Worm (Caenorhabditis elegans) whole organism, young adult: ENCODE measurements around the gene T28C12.6.
A peak's percentile ranks its signal among the peaks of the same experiment; 100 is the strongest.

Experiments
- B0035.1 ChIP-seq: sonication (generic microtip); optimal IDR thresholded peaks from 2 replicates; lab custom pipeline; 2016; ENCODE audit warnings: missing genetic modification characterization, mild to moderate bottlenecking, missing compliant biosample characterization, missing genotype, missing genetic modification reagents
- F22D6.2 ChIP-seq: sonication (generic microtip); optimal IDR thresholded peaks from 2 replicates; lab custom pipeline; 2016; ENCODE audit warnings: mild to moderate bottlenecking, missing genetic modification characterization, missing compliant biosample characterization
- F33H1.4 ChIP-seq: fragments of 200-800 bp; sonication (Bioruptor generic); IDR thresholded peaks from 2 replicates; pipeline ENCODE4 v1.3.6; 2022; ENCODE audit warnings: missing genetic modification reagents, missing genetic modification characterization, missing compliant biosample characterization
- F49E8.2 ChIP-seq: sonication (generic microtip); optimal IDR thresholded peaks from 3 replicates; lab custom pipeline; 2017; ENCODE audit warnings: missing genetic modification characterization, mild to moderate bottlenecking, missing compliant biosample characterization, antibody characterized with exemption, moderate library complexity; ENCODE audit not compliant: insufficient read depth
- F52B5.7 ChIP-seq: sonication (generic microtip); optimal IDR thresholded peaks from 2 replicates; lab custom pipeline; 2016; ENCODE audit warnings: mild to moderate bottlenecking, missing genetic modification characterization, missing compliant biosample characterization
- F57C9.4 ChIP-seq: sonication (generic microtip); optimal IDR thresholded peaks from 2 replicates; lab custom pipeline; 2017; ENCODE audit warnings: mild to moderate bottlenecking, missing genetic modification characterization, missing compliant biosample characterization
- Y56A3A.18 ChIP-seq: fragments of 200-800 bp; sonication (Bioruptor generic); IDR thresholded peaks from 2 replicates; pipeline ENCODE4 v1.3.6; 2022; ENCODE audit warnings: missing genetic modification reagents, missing genetic modification characterization, missing compliant biosample characterization
- Y67H2A.10 ChIP-seq: fragments of 200-800 bp; sonication (Bioruptor generic); conservative IDR thresholded peaks from 2 replicates; pipeline ENCODE4 v1.3.6; 2022; ENCODE audit warnings: missing genetic modification reagents, missing genetic modification characterization, missing compliant biosample characterization
- Y95B8A.8 ChIP-seq: fragments of 200-800 bp; sonication (Bioruptor generic); IDR thresholded peaks from 2 replicates; pipeline ENCODE4 v1.3.6; 2022; ENCODE audit warnings: missing genetic modification reagents, missing genetic modification characterization, missing compliant biosample characterization
- aptf-2 ChIP-seq: fragments of 200-800 bp; sonication (Bioruptor generic); conservative IDR thresholded peaks from 2 replicates; pipeline ENCODE4 v1.3.6; 2022; ENCODE audit warnings: missing genetic modification reagents, missing genetic modification characterization, missing compliant biosample characterization
- attf-3 ChIP-seq: fragments of 200-800 bp; sonication (Bioruptor generic); conservative IDR thresholded peaks from 2 replicates; pipeline ENCODE4 v1.3.6; 2022; ENCODE audit warnings: missing genetic modification reagents, missing genetic modification characterization, missing compliant biosample characterization
- bed-1 ChIP-seq: fragments of 200-800 bp; sonication (Bioruptor generic); IDR thresholded peaks from 2 replicates; pipeline ENCODE4 v1.3.6; 2022; ENCODE audit warnings: missing genetic modification reagents, missing genetic modification characterization, missing compliant biosample characterization
- bed-2 ChIP-seq: fragments of 200-800 bp; sonication (Bioruptor generic); IDR thresholded peaks from 2 replicates; pipeline ENCODE4 v1.3.6; 2022; ENCODE audit warnings: missing genetic modification reagents, missing genetic modification characterization, missing compliant biosample characterization
- ccch-3 ChIP-seq: fragments of 200-800 bp; sonication (Bioruptor generic); optimal IDR thresholded peaks from 2 replicates; lab custom pipeline; 2018; ENCODE audit warnings: mild to moderate bottlenecking, missing genetic modification characterization, missing compliant biosample characterization
- cebp-1 ChIP-seq, 2 experiments: fragments of 200-800 bp in 1 of 2; sonication (Bioruptor generic) in 1 of 2; sonication (generic microtip) in 1 of 2; IDR thresholded peaks in 1 of 2; optimal IDR thresholded peaks in 1 of 2; 2 replicates each; pipeline versions ENCODE4 v1.3.6 to Lab custom; 2017 to 2022; ENCODE audit warnings: missing compliant biosample characterization in 2 of 2, missing genetic modification characterization in 2 of 2, mild to moderate bottlenecking in 1 of 2, missing genetic modification reagents in 1 of 2, moderate library complexity in 1 of 2
- cebp-2 ChIP-seq: fragments of 200-800 bp; sonication (Bioruptor generic); IDR thresholded peaks from 2 replicates; pipeline ENCODE4 v1.3.6; 2022; ENCODE audit warnings: missing genetic modification characterization, missing compliant biosample characterization
- ceh-100 ChIP-seq: fragments of 200-800 bp; sonication (Bioruptor generic); IDR thresholded peaks from 2 replicates; pipeline ENCODE4 v1.3.6; 2022; ENCODE audit warnings: missing genetic modification reagents, missing genetic modification characterization, missing compliant biosample characterization
- ceh-27 ChIP-seq: fragments of 200-800 bp; sonication (Bioruptor generic); optimal IDR thresholded peaks from 2 replicates; lab custom pipeline; 2018; ENCODE audit warnings: mild to moderate bottlenecking, missing genetic modification characterization, moderate library complexity, missing compliant biosample characterization
- ceh-40 ChIP-seq: fragments of 200-800 bp; sonication (Bioruptor generic); IDR thresholded peaks from 2 replicates; pipeline ENCODE4 v1.3.6; 2022; ENCODE audit warnings: missing genetic modification characterization, missing compliant biosample characterization
- ceh-58 ChIP-seq: fragments of 200-800 bp; sonication (Bioruptor generic); IDR thresholded peaks from 2 replicates; pipeline ENCODE4 v1.3.6; 2022; ENCODE audit warnings: missing genetic modification characterization, missing compliant biosample characterization
- die-1 ChIP-seq: sonication (generic microtip); optimal IDR thresholded peaks from 2 replicates; lab custom pipeline; 2016; ENCODE audit warnings: missing genotype, mild to moderate bottlenecking, missing genetic modification characterization, missing compliant biosample characterization
- egl-18 ChIP-seq: fragments of 200-800 bp; sonication (Bioruptor generic); IDR thresholded peaks from 2 replicates; pipeline ENCODE4 v1.3.6; 2022; ENCODE audit warnings: missing genetic modification reagents, missing genetic modification characterization, missing compliant biosample characterization
- gei-17 ChIP-seq: fragments of 200-800 bp; sonication (Bioruptor generic); optimal IDR thresholded peaks from 2 replicates; lab custom pipeline; 2018; ENCODE audit warnings: mild to moderate bottlenecking, missing genetic modification characterization, missing compliant biosample characterization
- hmg-1.2 ChIP-seq: fragments of 200-800 bp; sonication (Bioruptor generic); IDR thresholded peaks from 2 replicates; pipeline ENCODE4 v1.3.6; 2022; ENCODE audit warnings: missing genetic modification reagents, missing genetic modification characterization, missing compliant biosample characterization
- lin-26 ChIP-seq: fragments of 200-800 bp; sonication (Bioruptor generic); IDR thresholded peaks from 2 replicates; pipeline ENCODE4 v1.3.6; 2022; ENCODE audit warnings: missing genetic modification reagents, missing genetic modification characterization, missing compliant biosample characterization
- lin-35 ChIP-seq, 3 experiments: fragments of 150-350 bp in 2 of 3; sonication (generic microtip) in 1 of 3; optimal IDR thresholded peaks; 2 replicates each; lab custom pipeline; 2014 to 2018; ENCODE audit warnings: missing biosample characterization in 3 of 3, missing genetic modification characterization in 3 of 3, missing genetic modification reagents in 3 of 3
- madf-10 ChIP-seq: sonication (generic microtip); optimal IDR thresholded peaks from 2 replicates; lab custom pipeline; 2016; ENCODE audit warnings: mild to moderate bottlenecking, missing genetic modification characterization, missing compliant biosample characterization
- madf-3 ChIP-seq: fragments of 200-800 bp; sonication (Bioruptor generic); IDR thresholded peaks from 2 replicates; pipeline ENCODE4 v1.3.6; 2022; ENCODE audit warnings: missing genetic modification reagents, missing genetic modification characterization, missing compliant biosample characterization
- nhr-120 ChIP-seq: fragments of 200-800 bp; sonication (Bioruptor generic); IDR thresholded peaks from 2 replicates; pipeline ENCODE4 v1.3.6; 2022; ENCODE audit warnings: missing genetic modification characterization, missing compliant biosample characterization
- nhr-80 ChIP-seq: sonication (generic microtip); optimal IDR thresholded peaks from 2 replicates; lab custom pipeline; 2016; ENCODE audit warnings: missing genetic modification characterization, missing compliant biosample characterization
- nhr-90 ChIP-seq: sonication (generic microtip); optimal IDR thresholded peaks from 2 replicates; lab custom pipeline; 2016; ENCODE audit warnings: missing genotype, mild to moderate bottlenecking, missing genetic modification characterization, missing compliant biosample characterization
- rpc-1 ChIP-seq, 2 experiments: fragments of 150-350 bp in 1 of 2; sonication (generic microtip) in 1 of 2; optimal IDR thresholded peaks; 2 replicates each; lab custom pipeline; 2014 to 2018; ENCODE audit warnings: missing biosample characterization in 1 of 2, missing genetic modification characterization in 1 of 2, missing genetic modification reagents in 1 of 2, missing genotype in 1 of 2
- sdz-38 ChIP-seq: sonication (generic microtip); optimal IDR thresholded peaks from 2 replicates; lab custom pipeline; 2016; ENCODE audit warnings: missing genotype, missing genetic modification characterization, missing compliant biosample characterization
- unc-62 ChIP-seq: fragments of 150-350 bp; optimal IDR thresholded peaks from 2 replicates; lab custom pipeline; 2014; ENCODE audit warnings: missing biosample characterization, missing genetic modification reagents, missing genetic modification characterization
- xnd-1 ChIP-seq: sonication (generic microtip); optimal IDR thresholded peaks from 2 replicates; lab custom pipeline; 2016; ENCODE audit warnings: missing genotype, missing genetic modification reagents, missing genetic modification characterization, missing compliant biosample characterization
- ztf-18 ChIP-seq: sonication (generic microtip); optimal IDR thresholded peaks from 2 replicates; lab custom pipeline; 2016; ENCODE audit warnings: missing genotype, mild to moderate bottlenecking, missing genetic modification characterization, missing compliant biosample characterization
- ztf-22 ChIP-seq: fragments of 200-800 bp; sonication (Bioruptor generic); optimal IDR thresholded peaks from 2 replicates; lab custom pipeline; 2018; ENCODE audit warnings: mild to moderate bottlenecking, missing genetic modification characterization, moderate library complexity, missing compliant biosample characterization
- ztf-26 ChIP-seq: sonication (generic microtip); optimal IDR thresholded peaks from 2 replicates; lab custom pipeline; 2017; ENCODE audit warnings: missing genetic modification characterization, missing compliant biosample characterization
- ztf-3 ChIP-seq: fragments of 200-800 bp; sonication (Bioruptor generic); optimal IDR thresholded peaks from 2 replicates; lab custom pipeline; 2018; ENCODE audit warnings: mild to moderate bottlenecking, missing genetic modification characterization, missing compliant biosample characterization

Gene T28C12.6

ce11 chrV:6350109-6350508 is 14.2 kb upstream of the T28C12.6 start (continued):
- TF ChIP-seq nhr-120 (GFP tag; lab: Robert Waterston, UW) (no peak), madf-10 (peak; percentile 97), die-1 (no peak), ceh-40 (GFP tag; lab: Robert Waterston, UW) (no peak)

ce11 chrV:6349597-6349996 is 13.7 kb upstream of the T28C12.6 start:
- TF ChIP-seq F22D6.2 (no peak), Y56A3A.18 (no peak), rpc-1 (optimal IDR thresholded peaks at IDR 0.05; lab: Kevin White, UChicago) (no peak), rpc-1 (tag; optimal IDR thresholded peaks at IDR 0.05; lab: Kevin White, UChicago) (no peak), F49E8.2 (tag; lab: Kevin White, UChicago) (no peak), nhr-80 (tag; lab: Kevin White, UChicago) (no peak), ztf-22 (GFP tag; lab: Kevin White, UChicago) (no peak), madf-3 (GFP tag; lab: Robert Waterston, UW) (no peak), nhr-90 (tag; lab: Kevin White, UChicago) (no peak), bed-1 (GFP tag; lab: Robert Waterston, UW) (no peak), ztf-3 (GFP tag; lab: Kevin White, UChicago) (no peak), aptf-2 (GFP tag; lab: Robert Waterston, UW) (no peak), B0035.1 (tag; lab: Kevin White, UChicago) (no peak), ztf-26 (tag; lab: Kevin White, UChicago) (no peak), bed-2 (no peak)
- TF ChIP-seq, all 124 proteins: peak for 0

DNA sequence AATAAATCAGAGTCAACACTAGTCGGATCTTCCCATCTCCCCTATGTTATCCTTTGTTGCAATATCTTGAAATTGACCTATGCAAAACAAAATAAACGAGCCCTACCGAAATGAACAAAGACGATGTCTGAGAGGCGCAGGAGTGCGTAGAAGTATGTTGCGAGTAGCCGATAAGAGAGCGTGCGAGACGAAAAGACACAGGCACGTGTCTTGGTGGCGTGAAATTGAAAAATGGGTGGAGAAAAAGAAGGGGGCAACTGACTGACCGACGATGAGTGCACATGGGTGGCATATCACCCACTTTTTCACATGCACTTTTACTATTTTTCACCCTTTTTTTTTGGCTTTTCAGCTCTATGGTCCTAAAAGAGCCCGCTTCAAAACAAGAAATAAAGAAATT is 12.2 kb upstream of the T28C12.6 start:
- TF ChIP-seq attf-3 (no peak), F57C9.4 (tag; lab: Kevin White, UChicago) (no peak), Y67H2A.10 (GFP tag; lab: Robert Waterston, UW) (no peak), F33H1.4 (GFP tag; lab: Robert Waterston, UW) (no peak), cebp-1 (GFP tag; IDR thresholded peaks at IDR 0.05; lab: Robert Waterston, UW) (no peak), cebp-1 (tag; optimal IDR thresholded peaks at IDR 0.05; lab: Kevin White, UChicago) (peak; percentile 24), ztf-18 (tag; lab: Kevin White, UChicago) (no peak), cebp-2 (GFP tag; lab: Robert Waterston, UW) (no peak), nhr-80 (tag; lab: Kevin White, UChicago) (peak; percentile 10), sdz-38 (tag; lab: Kevin White, UChicago) (no peak), ceh-100 (GFP tag; lab: Robert Waterston, UW) (no peak), Y95B8A.8 (no peak), lin-35 (GFP tag; optimal IDR thresholded peaks at IDR 0.05; lab: Kevin White, UChicago) (no peak), ceh-40 (GFP tag; lab: Robert Waterston, UW) (no peak), ceh-27 (GFP tag; lab: Kevin White, UChicago) (peak; percentile 18), ceh-58 (GFP tag; lab: Robert Waterston, UW) (no peak), hmg-1.2 (0 out of 2 replicates have a peak, but pooled peaks have one; percentile 28), F52B5.7 (tag; lab: Kevin White, UChicago) (no peak), xnd-1 (no peak), gei-17 (GFP tag; lab: Kevin White, UChicago) (no peak), ccch-3 (GFP tag; lab: Kevin White, UChicago) (no peak), egl-18 (GFP tag; lab: Robert Waterston, UW) (no peak), lin-26 (GFP tag; lab: Robert Waterston, UW) (no peak), ztf-26 (tag; lab: Kevin White, UChicago) (no peak), madf-10 (no peak), unc-62 (no peak)
